Worm (Caenorhabditis elegans): Measurements from ENCODE around the gene npr-25.
A peak's percentile ranks its signal among the peaks of the same experiment; 100 is the strongest.

Gene npr-25

ce11 chrV:11375150-11375792, 22.5 kb upstream of the npr-25 start, which contains the start of gene cnb-1:
Gene cnb-1 (plus strand): TSS chrV:11375742.
- TF ChIP-seq elt-3 (tag; optimal IDR thresholded peaks at IDR 0.05) (no peak), R02D3.7 (tag; optimal IDR thresholded peaks at IDR 0.05) (no peak), C34F6.9 (tag; optimal IDR thresholded peaks at IDR 0.05) (peak; percentile 91), ceh-82 (tag; optimal IDR thresholded peaks at IDR 0.05) (no peak), gmeb-1 (tag; optimal IDR thresholded peaks at IDR 0.05) (peak; percentile 57), ZK546.5 (tag; optimal IDR thresholded peaks at IDR 0.05) (no peak), nhr-237 (tag; optimal IDR thresholded peaks at IDR 0.05) (no peak), zag-1 (tag; optimal IDR thresholded peaks at IDR 0.05) (peak; percentile 68), nhr-10 (tag; optimal IDR thresholded peaks at IDR 0.05) (no peak), ztf-11 (tag; optimal IDR thresholded peaks at IDR 0.05) (no peak), blmp-1 (tag; optimal IDR thresholded peaks at IDR 0.05; ENCODE audit: insufficient read depth) (no peak), mdl-1 (tag; optimal IDR thresholded peaks at IDR 0.05) (no peak), sem-4 (tag; optimal IDR thresholded peaks at IDR 0.05) (peak; percentile 43), lin-39 (tag; optimal IDR thresholded peaks at IDR 0.05) (no peak), unc-62 (GFP tag; optimal IDR thresholded peaks at IDR 0.05) (no peak), snpc-4 (tag; optimal IDR thresholded peaks at IDR 0.05) (peak; percentile 40), egl-27 (tag; optimal IDR thresholded peaks at IDR 0.05) (peak; percentile 17), unc-39 (tag; optimal IDR thresholded peaks at IDR 0.05) (no peak), dmd-4 (tag; optimal IDR thresholded peaks at IDR 0.05) (no peak), sma-3 (GFP tag; optimal IDR thresholded peaks at IDR 0.05) (no peak), elt-1 (tag; optimal IDR thresholded peaks at IDR 0.05) (no peak), crh-2 (tag; optimal IDR thresholded peaks at IDR 0.05) (peak; percentile 80), fos-1 (tag; optimal IDR thresholded peaks at IDR 0.05) (peak; percentile 39), peb-1 (tag; optimal IDR thresholded peaks at IDR 0.05) (no peak), nhr-25 (tag; optimal IDR thresholded peaks at IDR 0.05) (no peak), nhr-23 (tag; optimal IDR thresholded peaks at IDR 0.05) (no peak), unc-55 (GFP tag; optimal IDR thresholded peaks at IDR 0.05) (peak; percentile 87), lin-11 (tag; optimal IDR thresholded peaks at IDR 0.05) (peak; percentile 82), alr-1 (tag; optimal IDR thresholded peaks at IDR 0.05) (no peak), aly-2 (tag; optimal IDR thresholded peaks at IDR 0.05) (no peak), Y55F3AM.14 (GFP tag; optimal IDR thresholded peaks at IDR 0.05) (no peak), lsy-2 (tag; optimal IDR thresholded peaks at IDR 0.05) (peak; percentile 13 to 79), mab-5 (tag; optimal IDR thresholded peaks at IDR 0.05) (peak; percentile 53), nhr-11 (tag; optimal IDR thresholded peaks at IDR 0.05) (no peak), ztf-1 (GFP tag; conservative IDR thresholded peaks at IDR 0.05) (no peak), mbf-1 (tag; optimal IDR thresholded peaks at IDR 0.05) (no peak), ama-1 (optimal IDR thresholded peaks at IDR 0.05) (no peak), nhr-21 (tag; optimal IDR thresholded peaks at IDR 0.05) (peak; percentile 45), nhr-6 (tag; optimal IDR thresholded peaks at IDR 0.05) (peak; percentile 26), lin-13 (GFP tag; optimal IDR thresholded peaks at IDR 0.05) (no peak), F13H6.1 (tag; optimal IDR thresholded peaks at IDR 0.05) (peak; percentile 79), nhr-77 (tag; optimal IDR thresholded peaks at IDR 0.05) (no peak), sma-9 (GFP tag; optimal IDR thresholded peaks at IDR 0.05) (peak; percentile 78), sma-9 (tag; optimal IDR thresholded peaks at IDR 0.05) (no peak), skn-1 (tag; optimal IDR thresholded peaks at IDR 0.05) (no peak), nhr-12 (tag; optimal IDR thresholded peaks at IDR 0.05) (no peak), nhr-129 (tag; optimal IDR thresholded peaks at IDR 0.05) (peak; percentile 53), ceh-16 (tag; optimal IDR thresholded peaks at IDR 0.05) (no peak), ztf-4 (tag; optimal IDR thresholded peaks at IDR 0.05) (peak; percentile 33)

Data from whole organism, L2 larva.